Fruit fly (Drosophila melanogaster): ENCODE results near the gene Naa20A.

Gene Naa20A

DNA sequence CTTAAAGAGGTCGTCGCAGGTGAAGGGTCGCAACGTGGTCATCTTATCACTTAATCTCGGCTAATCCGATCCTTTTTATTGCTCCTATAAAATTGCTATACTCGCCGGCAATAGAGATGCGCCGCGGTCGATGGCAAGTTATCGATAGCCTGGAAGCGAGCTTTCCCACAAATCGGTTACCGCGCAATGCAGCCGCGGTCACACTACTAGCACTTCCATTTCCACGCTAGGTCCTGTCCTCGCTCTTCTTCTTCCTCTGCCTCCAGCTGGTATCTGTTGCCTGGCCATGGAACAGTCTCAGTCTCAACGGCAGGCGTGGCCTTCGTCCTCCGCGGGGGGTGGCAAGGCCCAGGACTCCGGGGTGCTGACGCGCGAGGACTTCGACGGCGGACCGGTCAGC, at the start of gene Naa20A, which contains the start of gene MKP-4:
TSS of gene Naa20A (minus strand) at position 151 of the 400 bp plus-strand sequence.
TSS of gene MKP-4 (plus strand) at position 191 of the 400 bp plus-strand sequence.
- no peak for TF ChIP-seq dsf (GFP tag; optimal IDR thresholded peaks at IDR 0.05; ENCODE audit: borderline replicate concordance)
- no peak for TF ChIP-seq Mio (GFP tag; optimal IDR thresholded peaks at IDR 0.05)
- no peak for TF ChIP-seq HLH106 (tag; optimal IDR thresholded peaks at IDR 0.05)
- no peak for TF ChIP-seq sage (GFP tag; optimal IDR thresholded peaks at IDR 0.05)
- TF ChIP-seq CG32264 (GFP tag; optimal IDR thresholded peaks at IDR 0.05), result no peak
- no peak for TF ChIP-seq Abd-B (GFP tag; optimal IDR thresholded peaks at IDR 0.05)
- TF ChIP-seq lola (GFP tag; optimal IDR thresholded peaks at IDR 0.05), result no peak
- TF ChIP-seq CrebA (GFP tag; optimal IDR thresholded peaks at IDR 0.05; ENCODE audit: borderline replicate concordance), result no peak
- TF ChIP-seq GATAd (GFP tag; optimal IDR thresholded peaks at IDR 0.05), result no peak
- TF ChIP-seq Hnf4 (GFP tag; optimal IDR thresholded peaks at IDR 0.05), result no peak
- TF ChIP-seq Hr78 (GFP tag; optimal IDR thresholded peaks at IDR 0.05), result no peak
- TF ChIP-seq Myc (optimal IDR thresholded peaks at IDR 0.05), result no peak
- no peak for TF ChIP-seq Jra (GFP tag; optimal IDR thresholded peaks at IDR 0.05)
- no peak for TF ChIP-seq Sp1 (GFP tag; optimal IDR thresholded peaks at IDR 0.05)
- TF ChIP-seq N (GFP tag; optimal IDR thresholded peaks at IDR 0.05), result no peak

DNA sequence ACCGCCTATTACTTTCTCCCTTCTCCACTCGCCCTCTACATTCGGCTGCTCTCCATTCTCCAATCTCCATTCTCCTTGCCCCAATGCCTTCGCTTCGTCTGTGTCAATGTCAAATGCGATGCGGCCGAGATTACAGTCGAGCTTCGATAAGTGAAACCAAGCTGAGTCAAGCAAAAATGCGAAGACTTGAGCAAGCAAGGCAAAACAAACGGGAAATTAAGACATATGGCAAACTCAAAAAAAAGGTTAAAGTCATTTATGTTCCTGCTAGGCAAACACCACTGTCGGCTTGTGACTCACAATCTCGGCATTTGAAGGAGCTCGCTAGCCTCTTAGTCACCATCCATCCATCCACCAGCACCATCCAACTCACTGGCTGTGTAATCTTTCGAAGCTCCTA, 45.5 kb upstream of the Naa20A start:
- TF ChIP-seq dl (GFP tag; optimal IDR thresholded peaks at IDR 0.05; ENCODE audit: insufficient read depth in 1 of 2, partially characterized antibody in 2 of 2), result no peak
- TF ChIP-seq Hr83 (GFP tag; optimal IDR thresholded peaks at IDR 0.05; ENCODE audit: poor library complexity, severe bottlenecking), result peak; percentile 98
- TF ChIP-seq N (GFP tag; optimal IDR thresholded peaks at IDR 0.05), result no peak
- no peak for TF ChIP-seq Vsx2 (GFP tag; optimal IDR thresholded peaks at IDR 0.05; ENCODE audit: partially characterized antibody)
- peak; percentile 99 for TF ChIP-seq CG32264 (GFP tag; optimal IDR thresholded peaks at IDR 0.05)
- peak; percentile 100 for TF ChIP-seq rgr (GFP tag; optimal IDR thresholded peaks at IDR 0.05)
- TF ChIP-seq Dfd (GFP tag; optimal IDR thresholded peaks at IDR 0.05), result no peak
- peak; percentile 100 for TF ChIP-seq ey (GFP tag; optimal IDR thresholded peaks at IDR 0.05)
- peak; percentile 99 for TF ChIP-seq Sp1 (GFP tag; optimal IDR thresholded peaks at IDR 0.05)
- peak; percentile 98 to 100 for TF ChIP-seq foxo (GFP tag; optimal IDR thresholded peaks at IDR 0.05)
- no peak for TF ChIP-seq Abd-B (GFP tag; optimal IDR thresholded peaks at IDR 0.05)
- peak; percentile 99 for TF ChIP-seq CG9705 (GFP tag; optimal IDR thresholded peaks at IDR 0.05)
- peak; percentile 98 for TF ChIP-seq Rel (GFP tag; optimal IDR thresholded peaks at IDR 0.05)
- peak; percentile 96 for TF ChIP-seq Rel (tag; optimal IDR thresholded peaks at IDR 0.05)
- TF ChIP-seq lola (GFP tag; optimal IDR thresholded peaks at IDR 0.05), result no peak
- TF ChIP-seq h (GFP tag; optimal IDR thresholded peaks at IDR 0.05), result peak; percentile 100
- peak; percentile 99 for TF ChIP-seq psq (GFP tag; optimal IDR thresholded peaks at IDR 0.05)
- TF ChIP-seq Jra (GFP tag; optimal IDR thresholded peaks at IDR 0.05), result peak; percentile 100
- peak; percentile 98 for TF ChIP-seq sage (GFP tag; optimal IDR thresholded peaks at IDR 0.05)
- TF ChIP-seq Mio (GFP tag; optimal IDR thresholded peaks at IDR 0.05), result peak; percentile 95
- peak; percentile 97 for TF ChIP-seq dsf (GFP tag; optimal IDR thresholded peaks at IDR 0.05; ENCODE audit: borderline replicate concordance)
- peak; percentile 100 for TF ChIP-seq fru (GFP tag; optimal IDR thresholded peaks at IDR 0.05)
- TF ChIP-seq Myc (optimal IDR thresholded peaks at IDR 0.05), result no peak
- peak; percentile 97 for TF ChIP-seq GATAd (GFP tag; optimal IDR thresholded peaks at IDR 0.05)
- TF ChIP-seq jim (GFP tag; optimal IDR thresholded peaks at IDR 0.05), result peak; percentile 94
- TF ChIP-seq dmrt93B (GFP tag; optimal IDR thresholded peaks at IDR 0.05), result peak; percentile 98
- peak; percentile 100 for TF ChIP-seq Hnf4 (GFP tag; optimal IDR thresholded peaks at IDR 0.05)
- TF ChIP-seq br (GFP tag; optimal IDR thresholded peaks at IDR 0.05), result peak; percentile 100
- peak; percentile 100 for TF ChIP-seq woc (GFP tag; optimal IDR thresholded peaks at IDR 0.05)
- peak; percentile 99 for TF ChIP-seq HLH106 (tag; optimal IDR thresholded peaks at IDR 0.05)
- peak; percentile 99 for TF ChIP-seq OdsH (GFP tag; optimal IDR thresholded peaks at IDR 0.05)
- TF ChIP-seq sv (GFP tag; optimal IDR thresholded peaks at IDR 0.05), result peak; percentile 94

DNA sequence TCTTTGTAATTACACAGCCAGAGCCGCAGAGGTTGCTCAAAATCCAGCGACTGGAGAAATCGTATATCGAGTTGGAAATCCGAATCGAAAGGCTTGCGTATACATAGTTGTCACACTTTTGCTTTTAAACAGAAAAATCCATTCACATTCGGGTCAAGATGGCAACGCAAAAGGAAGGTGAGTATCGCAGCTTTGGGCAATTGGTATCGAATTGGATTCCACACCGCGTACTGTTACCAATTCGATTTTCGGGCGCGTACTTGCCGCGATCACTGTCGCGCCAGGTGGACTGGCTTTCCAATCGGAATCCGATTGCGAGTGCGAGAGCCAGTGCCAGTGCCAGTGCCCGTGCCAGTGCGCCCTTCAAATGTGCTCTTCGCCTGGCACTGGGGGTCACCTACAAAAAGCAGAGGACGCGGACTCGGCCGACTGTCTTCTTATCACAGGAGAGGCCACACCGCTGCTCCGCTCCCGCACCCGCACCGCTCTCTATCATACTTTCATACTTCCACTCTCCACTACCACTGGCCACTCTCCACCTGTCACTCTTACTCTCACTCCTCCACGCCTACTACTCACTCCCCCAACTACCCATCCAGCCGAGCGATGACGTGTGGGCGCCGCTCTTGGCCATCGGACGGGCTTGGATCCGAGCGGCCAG, 44.7 kb upstream of the Naa20A start:
- TF ChIP-seq Hr83 (GFP tag; optimal IDR thresholded peaks at IDR 0.05; ENCODE audit: poor library complexity, severe bottlenecking) (no peak), HLH106 (tag; optimal IDR thresholded peaks at IDR 0.05) (no peak), tai (GFP tag; optimal IDR thresholded peaks at IDR 0.05) (no peak), pan (optimal IDR thresholded peaks at IDR 0.05) (no peak), Vsx2 (GFP tag; optimal IDR thresholded peaks at IDR 0.05; ENCODE audit: partially characterized antibody) (peak; percentile 41)

Measured in whole organism, wandering third instar larva.